Fruit fly (Drosophila melanogaster): Measurements from ENCODE around the gene scf.
A peak's percentile ranks its signal among the peaks of the same experiment; 100 is the strongest.

The scf gene

dm6 chr3L:1307005-1307632, 8.6 kb downstream of the scf start, which contains the start of the genes Ctr9 and Nt5a (continued):
- peak; percentile 76 for TF ChIP-seq CG16813 (GFP tag; IDR thresholded peaks at IDR 0.05; ENCODE audit: partially characterized antibody)
- TF ChIP-seq CG9797 (GFP tag; optimal IDR thresholded peaks at IDR 0.05) = peak; percentile 37
- no peak for TF ChIP-seq tio (GFP tag; optimal IDR thresholded peaks at IDR 0.05)
- TF ChIP-seq D19A (tag; optimal IDR thresholded peaks at IDR 0.05) = no peak
- TF ChIP-seq dpn (GFP tag; optimal IDR thresholded peaks at IDR 0.05) = peak; percentile 55 to 72
- TF ChIP-seq ewg (GFP tag; optimal IDR thresholded peaks at IDR 0.05) = no peak
- no peak for TF ChIP-seq TFAM (GFP tag; optimal IDR thresholded peaks at IDR 0.05)
- TF ChIP-seq CG8089 (GFP tag; optimal IDR thresholded peaks at IDR 0.05) = peak; percentile 2
- peak; percentile 24 for TF ChIP-seq hkb (optimal IDR thresholded peaks at IDR 0.05)
- TF ChIP-seq hkb (GFP tag; IDR thresholded peaks at IDR 0.05) = peak; percentile 36; the same call in 1 of the 2 replicates
- TF ChIP-seq CG9727 (GFP tag; optimal IDR thresholded peaks at IDR 0.05) = no peak
- TF ChIP-seq B-H1 (GFP tag; IDR thresholded peaks at IDR 0.05) = no peak
- TF ChIP-seq H2.0 (GFP tag; IDR thresholded peaks at IDR 0.05) = 0 out of 2 replicates have a peak, but pooled peaks have one; percentile 28
- TF ChIP-seq CG10267 (tag; optimal IDR thresholded peaks at IDR 0.05) = peak; percentile 61
- TF ChIP-seq Max (GFP tag; optimal IDR thresholded peaks at IDR 0.05) = no peak
- TF ChIP-seq slp2 (GFP tag; optimal IDR thresholded peaks at IDR 0.05) = peak; percentile 26
- TF ChIP-seq Dll (GFP tag; IDR thresholded peaks at IDR 0.05; ENCODE audit: partially characterized antibody) = peak; percentile 75; the same call in 3 of the 4 replicates
- TF ChIP-seq zfh1 (GFP tag; IDR thresholded peaks at IDR 0.05) = 0 out of 3 replicates have a peak, but pooled peaks have one; percentile 36
- peak; percentile 52 for TF ChIP-seq Fer1 (GFP tag; optimal IDR thresholded peaks at IDR 0.05)
- no peak for TF ChIP-seq CG30431 (GFP tag; optimal IDR thresholded peaks at IDR 0.05)
- TF ChIP-seq pros (GFP tag; optimal IDR thresholded peaks at IDR 0.05) = no peak
- TF ChIP-seq CG14965 (GFP tag; optimal IDR thresholded peaks at IDR 0.05; ENCODE audit: borderline replicate concordance) = no peak
- TF ChIP-seq al (GFP tag; IDR thresholded peaks at IDR 0.05) = peak; percentile 32; the same call in 1 of the 2 replicates
- TF ChIP-seq CG12219 (GFP tag; optimal IDR thresholded peaks at IDR 0.05) = no peak
- no peak for TF ChIP-seq CG5245 (GFP tag; optimal IDR thresholded peaks at IDR 0.05)
- TF ChIP-seq Drgx (GFP tag; IDR thresholded peaks at IDR 0.05) = no peak
- TF ChIP-seq Dp (GFP tag; optimal IDR thresholded peaks at IDR 0.05) = peak; percentile 55
- peak; percentile 33 for TF ChIP-seq CG10654 (GFP tag; optimal IDR thresholded peaks at IDR 0.05)
- TF ChIP-seq z (GFP tag; IDR thresholded peaks at IDR 0.05) = no peak
- no peak for TF ChIP-seq Usf (GFP tag; optimal IDR thresholded peaks at IDR 0.05)
- peak; percentile 56 for TF ChIP-seq hbn (GFP tag; IDR thresholded peaks at IDR 0.05; ENCODE audit: partially characterized antibody)
- no peak for TF ChIP-seq CG4730 (GFP tag; IDR thresholded peaks at IDR 0.05)
- no peak for TF ChIP-seq Elba2 (GFP tag; optimal IDR thresholded peaks at IDR 0.05)
- TF ChIP-seq cwo (GFP tag; optimal IDR thresholded peaks at IDR 0.05) = no peak
- TF ChIP-seq rib (GFP tag; IDR thresholded peaks at IDR 0.05) = peak; percentile 61; the same call in 1 of the 2 replicates
- peak; percentile 70 for TF ChIP-seq CG13624 (GFP tag; optimal IDR thresholded peaks at IDR 0.05)
- TF ChIP-seq CG2712 (tag; optimal IDR thresholded peaks at IDR 0.05) = peak; percentile 58
- TF ChIP-seq gfzf (GFP tag; optimal IDR thresholded peaks at IDR 0.05) = peak; percentile 43
- peak; percentile 49 for TF ChIP-seq p53 (GFP tag; optimal IDR thresholded peaks at IDR 0.05)
- no peak for TF ChIP-seq CG6765 (GFP tag; optimal IDR thresholded peaks at IDR 0.05)
- no peak for TF ChIP-seq NC2α (GFP tag; optimal IDR thresholded peaks at IDR 0.05)
- TF ChIP-seq cas (GFP tag; IDR thresholded peaks at IDR 0.05) = peak; percentile 59; the same call in 1 of the 2 replicates
- peak; percentile 66 for TF ChIP-seq ato (GFP tag; IDR thresholded peaks at IDR 0.05; ENCODE audit: partially characterized antibody)
- peak; percentile 78 for TF ChIP-seq vvl (GFP tag; IDR thresholded peaks at IDR 0.05)
- no peak for TF ChIP-seq Ssrp (tag; optimal IDR thresholded peaks at IDR 0.05)
- TF ChIP-seq ATbp (GFP tag; optimal IDR thresholded peaks at IDR 0.05) = no peak
- TF ChIP-seq CG1647 (GFP tag; optimal IDR thresholded peaks at IDR 0.05) = peak; percentile 50
- no peak; the same call in 2 of the 3 replicates for TF ChIP-seq hb (GFP tag; IDR thresholded peaks at IDR 0.05; ENCODE audit: partially characterized antibody)
- peak; percentile 45 for TF ChIP-seq CG7928 (GFP tag; optimal IDR thresholded peaks at IDR 0.05)
- TF ChIP-seq ab (GFP tag; optimal IDR thresholded peaks at IDR 0.05) = no peak
